Fruit fly (Drosophila melanogaster) whole organism, embryonic: ENCODE results near the gene Nle.
A peak's percentile ranks its signal among the peaks of the same experiment; 100 is the strongest.

ENCODE experiments used
- B-H2 ChIP-seq: fragments of 200-800 bp; sonication (Bioruptor generic); optimal IDR thresholded peaks from 2 replicates; lab custom pipeline; 2018; ENCODE audit warnings: missing biosample characterization, mild to moderate bottlenecking, missing genetic modification characterization
- CG10959 ChIP-seq: fragments of 200-800 bp; sonication (Bioruptor generic); IDR thresholded peaks from 2 replicates; pipeline ENCODE4 v1.3.6; 2022; ENCODE audit warnings: missing biosample characterization, missing genetic modification characterization
- CG10979 ChIP-seq: fragments of 200-800 bp; sonication (Bioruptor generic); optimal IDR thresholded peaks from 2 replicates; lab custom pipeline; 2018; ENCODE audit warnings: missing biosample characterization, mild to moderate bottlenecking, missing genetic modification characterization, moderate library complexity
- CG12104 ChIP-seq: fragments of 200-800 bp; sonication (Bioruptor generic); optimal IDR thresholded peaks from 3 replicates; lab custom pipeline; 2016; ENCODE audit warnings: missing biosample characterization, missing genetic modification characterization
- CG15479 ChIP-seq: fragments of 200-800 bp; sonication (Bioruptor generic); optimal IDR thresholded peaks from 3 replicates; lab custom pipeline; 2019; ENCODE audit warnings: missing biosample characterization, mild to moderate bottlenecking, missing genetic modification characterization, moderate library complexity
- CG15601 ChIP-seq: fragments of 200-800 bp; sonication (Bioruptor generic); optimal IDR thresholded peaks from 3 replicates; lab custom pipeline; 2019; ENCODE audit warnings: missing biosample characterization, mild to moderate bottlenecking, missing genetic modification characterization, moderate library complexity
- CG16815 ChIP-seq: fragments of 200-800 bp; sonication (Bioruptor generic); optimal IDR thresholded peaks from 3 replicates; lab custom pipeline; 2017; ENCODE audit warnings: missing biosample characterization, mild to moderate bottlenecking, missing genetic modification characterization
- CG17186 ChIP-seq: fragments of 200-800 bp; sonication (Bioruptor generic); optimal IDR thresholded peaks from 3 replicates; lab custom pipeline; 2017; ENCODE audit warnings: missing biosample characterization, missing genetic modification reagents, missing genetic modification characterization
- CG1832 ChIP-seq: fragments of 200-800 bp; sonication (Bioruptor generic); optimal IDR thresholded peaks from 2 replicates; lab custom pipeline; 2017; ENCODE audit warnings: missing biosample characterization, mild to moderate bottlenecking, missing genetic modification characterization, inconsistent platforms
- CG2199 ChIP-seq: fragments of 200-800 bp; sonication (Bioruptor generic); IDR thresholded peaks from 3 replicates; pipeline ENCODE4 v1.3.6; 2022; ENCODE audit warnings: missing biosample characterization, missing genetic modification characterization
- CG31441 ChIP-seq: fragments of 200-800 bp; sonication (Bioruptor generic); IDR thresholded peaks from 2 replicates; pipeline ENCODE4 v1.3.6; 2022; ENCODE audit warnings: missing biosample characterization, missing genetic modification characterization
- CG3163 ChIP-seq: fragments of 200-800 bp; sonication (Bioruptor generic); optimal IDR thresholded peaks from 3 replicates; lab custom pipeline; 2016; ENCODE audit warnings: missing biosample characterization, missing genetic modification characterization
- CG3281 ChIP-seq: fragments of 200-800 bp; sonication (Bioruptor generic); optimal IDR thresholded peaks from 3 replicates; lab custom pipeline; 2017; ENCODE audit warnings: missing biosample characterization, mild to moderate bottlenecking, missing genetic modification characterization
- CG3995 ChIP-seq: fragments of 200-800 bp; sonication (Bioruptor generic); optimal IDR thresholded peaks from 3 replicates; lab custom pipeline; 2016; ENCODE audit warnings: missing biosample characterization, missing genetic modification characterization
- CG4404 ChIP-seq: fragments of 200-800 bp; sonication (Bioruptor generic); IDR thresholded peaks from 2 replicates; pipeline ENCODE4 v1.3.6; 2022; ENCODE audit warnings: missing biosample characterization, missing genetic modification characterization
- CG7271 ChIP-seq: fragments of 200-800 bp; sonication (Bioruptor generic); optimal IDR thresholded peaks from 2 replicates; lab custom pipeline; 2018; ENCODE audit warnings: missing biosample characterization, mild to moderate bottlenecking, missing genetic modification characterization, moderate library complexity
- CG7357 ChIP-seq: fragments of 200-800 bp; sonication (Bioruptor generic); IDR thresholded peaks from 3 replicates; pipeline ENCODE4 v1.3.6; 2022; ENCODE audit warnings: missing biosample characterization, missing genetic modification characterization
- CG7839 ChIP-seq: fragments of 200-800 bp; sonication (Bioruptor generic); optimal IDR thresholded peaks from 3 replicates; lab custom pipeline; 2018; ENCODE audit warnings: missing biosample characterization, mild to moderate bottlenecking, missing genetic modification characterization, moderate library complexity
- CG9817 ChIP-seq: fragments of 200-800 bp; sonication (Bioruptor generic); optimal IDR thresholded peaks from 2 replicates; lab custom pipeline; 2018; ENCODE audit warnings: missing biosample characterization, mild to moderate bottlenecking, missing genetic modification characterization, moderate library complexity
- D ChIP-seq, 2 experiments: fragments of 200-800 bp in 1 of 2; fragments of >200 bp in 1 of 2; sonication (Bioruptor generic) in 1 of 2; optimal IDR thresholded peaks; 2 replicates in 1 of 2; 3 replicates in 1 of 2; lab custom pipeline; 2017; ENCODE audit warnings: mild to moderate bottlenecking in 1 of 2, missing biosample characterization in 1 of 2, missing genetic modification characterization in 1 of 2, missing genetic modification reagents in 1 of 2
- Dek ChIP-seq: fragments of 200-800 bp; sonication (Bioruptor generic); optimal IDR thresholded peaks from 3 replicates; lab custom pipeline; 2019; ENCODE audit warnings: missing biosample characterization, mild to moderate bottlenecking, missing genetic modification characterization, moderate library complexity
- Dll ChIP-seq: fragments of 200-800 bp; sonication (Bioruptor generic); IDR thresholded peaks from 4 replicates; pipeline ENCODE4 v1.3.6; 2022; ENCODE audit warnings: missing biosample characterization, missing genetic modification characterization; ENCODE audit not compliant: partially characterized antibody
- Doc3 ChIP-seq: fragments of 200-800 bp; sonication (Bioruptor generic); IDR thresholded peaks from 3 replicates; pipeline ENCODE4 v1.3.6; 2022; ENCODE audit warnings: missing biosample characterization, missing genetic modification characterization; ENCODE audit not compliant: partially characterized antibody
- Ets65A ChIP-seq: fragments of 200-800 bp; sonication (Bioruptor generic); peaks from one replicate; lab custom pipeline; 2016; ENCODE audit warnings: missing biosample characterization, missing genetic modification characterization
- HLH54F ChIP-seq: fragments of 200-800 bp; sonication (Bioruptor generic); optimal IDR thresholded peaks from 3 replicates; lab custom pipeline; 2016; ENCODE audit warnings: missing biosample characterization, missing genetic modification characterization
- NK7.1 ChIP-seq: fragments of 200-800 bp; sonication (Bioruptor generic); optimal IDR thresholded peaks from 3 replicates; lab custom pipeline; 2016; ENCODE audit warnings: missing biosample characterization, missing genetic modification characterization
- Nf-YB ChIP-seq: fragments of 200-800 bp; sonication (Bioruptor generic); optimal IDR thresholded peaks from 3 replicates; lab custom pipeline; 2019; ENCODE audit warnings: missing biosample characterization, mild to moderate bottlenecking, missing genetic modification characterization, moderate library complexity
- Nf-YC ChIP-seq: fragments of 200-800 bp; optimal IDR thresholded peaks from 3 replicates; lab custom pipeline; 2019; ENCODE audit warnings: missing biosample characterization, mild to moderate bottlenecking, missing genetic modification characterization, moderate library complexity
- ac ChIP-seq: fragments of 200-800 bp; sonication (Bioruptor generic); optimal IDR thresholded peaks from 3 replicates; lab custom pipeline; 2017; ENCODE audit warnings: missing biosample characterization, mild to moderate bottlenecking, missing genetic modification characterization
- btn ChIP-seq: fragments of 200-800 bp; sonication (Bioruptor generic); optimal IDR thresholded peaks from 2 replicates; lab custom pipeline; 2016; ENCODE audit warnings: missing biosample characterization, missing genetic modification characterization
- cad ChIP-seq: fragments of >200 bp; optimal IDR thresholded peaks from 2 replicates; lab custom pipeline; 2017; ENCODE audit warnings: missing biosample characterization, missing genetic modification characterization
- chif ChIP-seq, 2 experiments: fragments of 200-800 bp; sonication (Bioruptor generic); optimal IDR thresholded peaks; 3 replicates each; lab custom pipeline; 2016; ENCODE audit warnings: missing biosample characterization in 2 of 2, missing genetic modification characterization in 2 of 2
- dm ChIP-seq: fragments of 200-800 bp; sonication (Bioruptor generic); optimal IDR thresholded peaks from 3 replicates; lab custom pipeline; 2016; ENCODE audit warnings: missing biosample characterization, missing genetic modification characterization
- ewg ChIP-seq: fragments of 200-800 bp; sonication (Bioruptor generic); optimal IDR thresholded peaks from 3 replicates; lab custom pipeline; 2017; ENCODE audit warnings: mild to moderate bottlenecking, missing biosample characterization, missing genetic modification reagents, missing genetic modification characterization
- fd102C ChIP-seq: fragments of 200-800 bp; sonication (Bioruptor generic); optimal IDR thresholded peaks from 2 replicates; lab custom pipeline; 2018; ENCODE audit warnings: missing biosample characterization, mild to moderate bottlenecking, missing genetic modification characterization, moderate library complexity
- gsb-n ChIP-seq: fragments of 200-800 bp; sonication (Bioruptor generic); optimal IDR thresholded peaks from 3 replicates; lab custom pipeline; 2018; ENCODE audit warnings: missing biosample characterization, mild to moderate bottlenecking, missing genetic modification characterization
- lab ChIP-seq: fragments of 200-800 bp; sonication (Bioruptor generic); optimal IDR thresholded peaks from 3 replicates; lab custom pipeline; 2017; ENCODE audit warnings: missing biosample characterization, missing genetic modification characterization, mild to moderate bottlenecking, moderate library complexity, missing genetic modification reagents
- phol ChIP-seq: fragments of 200-800 bp; sonication (Bioruptor generic); optimal IDR thresholded peaks from 3 replicates; lab custom pipeline; 2018; ENCODE audit warnings: missing biosample characterization, mild to moderate bottlenecking, missing genetic modification characterization, moderate library complexity
- pnt ChIP-seq: fragments of 200-800 bp; sonication (Bioruptor generic); optimal IDR thresholded peaks from 3 replicates; lab custom pipeline; 2016; ENCODE audit warnings: missing biosample characterization, missing genetic modification characterization
- scrt ChIP-seq: fragments of 200-800 bp; sonication (Bioruptor generic); optimal IDR thresholded peaks from 2 replicates; lab custom pipeline; 2018; ENCODE audit warnings: missing biosample characterization, mild to moderate bottlenecking, missing genetic modification characterization, moderate library complexity
- tll ChIP-seq, 2 experiments: fragments of 200-800 bp in 1 of 2; fragments of >200 bp in 1 of 2; sonication (Bioruptor generic) in 1 of 2; optimal IDR thresholded peaks; 2 replicates each; lab custom pipeline; 2017 to 2019; ENCODE audit warnings: missing biosample characterization in 2 of 2, missing genetic modification characterization in 2 of 2, mild to moderate bottlenecking in 1 of 2, moderate library complexity in 1 of 2
- twi ChIP-seq: fragments of 200-800 bp; optimal IDR thresholded peaks from 2 replicates; lab custom pipeline; 2019; ENCODE audit warnings: missing biosample characterization, mild to moderate bottlenecking, missing genetic modification characterization, moderate library complexity
- vnd ChIP-seq: fragments of 200-800 bp; sonication (Bioruptor generic); IDR thresholded peaks from 3 replicates; pipeline ENCODE4 v1.3.6; 2022; ENCODE audit warnings: missing biosample characterization, missing genetic modification characterization; ENCODE audit not compliant: partially characterized antibody
- zfh1 ChIP-seq: fragments of 200-800 bp; sonication (Bioruptor generic); IDR thresholded peaks from 3 replicates; pipeline ENCODE4 v1.3.6; 2022; ENCODE audit warnings: missing biosample characterization, missing genetic modification characterization

The Nle gene

dm6 chr2L:602439-602879 is 34.5 kb upstream of the Nle start, which contains the start of gene CG13689 (continued):
- TF ChIP-seq Dek (tag; lab: Kevin White, UChicago) = peak; percentile 32
- peak; percentile 61 for TF ChIP-seq CG7839 (tag; lab: Kevin White, UChicago)
- TF ChIP-seq scrt (GFP tag; lab: Kevin White, UChicago) = peak; percentile 30
- peak; percentile 82 for TF ChIP-seq CG3995
- no peak for TF ChIP-seq CG17186

dm6 chr2L:601848-602247 is 33.9 kb upstream of the Nle start:
- TF ChIP-seq HLH54F (GFP tag; lab: Kevin White, UChicago) = no peak
- peak in 1 of 2 experiments; percentile 94 for TF ChIP-seq tll (GFP tag; optimal IDR thresholded peaks at IDR 0.05; lab: Kevin White, UChicago)

dm6 chr2L:597771-598170 is 29.9 kb upstream of the Nle start:
- peak; percentile 11 for TF ChIP-seq ac (GFP tag; lab: Kevin White, UChicago)
- no peak for TF ChIP-seq CG4404 (GFP tag; lab: Robert Waterston, UW)
- TF ChIP-seq B-H2 (GFP tag; lab: Kevin White, UChicago) = no peak
- peak; percentile 59 for TF ChIP-seq Nf-YB (GFP tag; lab: Kevin White, UChicago)
- no peak for TF ChIP-seq fd102C
- no peak for TF ChIP-seq CG31441 (GFP tag; lab: Robert Waterston, UW)
- TF ChIP-seq CG15601 = no peak
- TF ChIP-seq CG7357 (GFP tag; lab: Robert Waterston, UW) = no peak
- TF ChIP-seq gsb-n = peak; percentile 22
- TF ChIP-seq CG1832 (GFP tag; lab: Kevin White, UChicago) = peak; percentile 38
- no peak for TF ChIP-seq dm (GFP tag; lab: Kevin White, UChicago)
- peak; percentile 81 for TF ChIP-seq Ets65A
- no peak for TF ChIP-seq NK7.1 (GFP tag; lab: Kevin White, UChicago)
- peak; percentile 47 for TF ChIP-seq CG15479 (GFP tag; lab: Kevin White, UChicago)
- no peak for TF ChIP-seq vnd (GFP tag; lab: Robert Waterston, UW)
- no peak for TF ChIP-seq btn (GFP tag; lab: Kevin White, UChicago)
- TF ChIP-seq pnt (GFP tag; lab: Kevin White, UChicago) = no peak
- peak; percentile 63 for TF ChIP-seq D (optimal IDR thresholded peaks at IDR 0.05; lab: Kevin White, UChicago)
- no peak for TF ChIP-seq D (GFP tag; optimal IDR thresholded peaks at IDR 0.05; lab: Kevin White, UChicago)
- no peak for TF ChIP-seq CG12104 (GFP tag; lab: Kevin White, UChicago)
- 0 out of 3 replicates have a peak, but pooled peaks have one; percentile 20 for TF ChIP-seq zfh1
- no peak for TF ChIP-seq CG10959 (GFP tag; lab: Robert Waterston, UW)
- TF ChIP-seq cad (GFP tag; lab: Kevin White, UChicago) = peak; percentile 69

dm6 chr2L:594635-595384 is 26.9 kb upstream of the Nle start, which contains the start of gene Gsc:
TSS of gene Gsc (minus strand) at chr2L:594685.
- TF ChIP-seq CG3163 (no peak), chif (GFP tag; optimal IDR thresholded peaks at IDR 0.05; lab: Kevin White, UChicago) (no peak), Nf-YC (tag; lab: Kevin White, UChicago) (peak; percentile 98), twi (tag; lab: Kevin White, UChicago) (peak; percentile 34), Ets65A (peak; percentile 87), Dll (GFP tag; lab: Robert Waterston, UW) (peak; percentile 48; the same call in 1 of the 4 replicates), phol (tag; lab: Kevin White, UChicago) (peak; percentile 84), Doc3 (GFP tag; lab: Robert Waterston, UW) (0 out of 3 replicates have a peak, but pooled peaks have one; percentile 14), ewg (GFP tag; lab: Kevin White, UChicago) (peak; percentile 48), CG9817 (tag; lab: Kevin White, UChicago) (no peak), CG7271 (tag; lab: Kevin White, UChicago) (no peak), CG2199 (GFP tag; lab: Robert Waterston, UW) (no peak), Dek (tag; lab: Kevin White, UChicago) (no peak), CG3281 (GFP tag; lab: Kevin White, UChicago) (no peak), lab (GFP tag; lab: Kevin White, UChicago) (no peak), CG10979 (tag; lab: Kevin White, UChicago) (no peak), CG16815 (GFP tag; lab: Kevin White, UChicago) (no peak), Nf-YB (GFP tag; lab: Kevin White, UChicago) (peak; percentile 99)
